Worm (Caenorhabditis elegans): ENCODE results near the gene maa-1.

maa-1 gene

ce11 chrIII:11824088-11824487 lies 1.8 kb upstream of the maa-1 start:
- TF ChIP-seq tbx-2 (tag; optimal IDR thresholded peaks at IDR 0.05), result no peak
- TF ChIP-seq hpl-2 (GFP tag; optimal IDR thresholded peaks at IDR 0.05), result no peak
- no peak for TF ChIP-seq lin-14 (GFP tag; optimal IDR thresholded peaks at IDR 0.05)
- no peak for TF ChIP-seq lin-15B (tag; optimal IDR thresholded peaks at IDR 0.05)
- no peak for TF ChIP-seq ces-1 (GFP tag; optimal IDR thresholded peaks at IDR 0.05)
- no peak for TF ChIP-seq nhr-84 (tag; optimal IDR thresholded peaks at IDR 0.05)
- no peak for TF ChIP-seq F16B12.6 (tag; optimal IDR thresholded peaks at IDR 0.05)
- TF ChIP-seq ztf-11 (tag; optimal IDR thresholded peaks at IDR 0.05), result no peak
- TF ChIP-seq mdl-1 (tag; optimal IDR thresholded peaks at IDR 0.05), result no peak

ce11 chrIII:11823260-11823659 lies 934 bp upstream of the maa-1 start, which contains the start of gene C18D11.3:
Gene C18D11.3 (plus strand): TSS chrIII:11823448.
- TF ChIP-seq nhr-20 (tag; optimal IDR thresholded peaks at IDR 0.05) (peak; percentile 93), lin-39 (tag; optimal IDR thresholded peaks at IDR 0.05) (peak; percentile 44), nhr-76 (tag; optimal IDR thresholded peaks at IDR 0.05) (no peak), swsn-7 (tag; optimal IDR thresholded peaks at IDR 0.05) (peak; percentile 75), lin-15B (tag; optimal IDR thresholded peaks at IDR 0.05) (peak; percentile 83), grh-1 (GFP tag; IDR thresholded peaks at IDR 0.05) (0 out of 2 replicates have a peak, but pooled peaks have one; percentile 16), mef-2 (tag; optimal IDR thresholded peaks at IDR 0.05) (no peak), nhr-19 (GFP tag; conservative IDR thresholded peaks at IDR 0.05) (peak; percentile 79), unc-130 (tag; optimal IDR thresholded peaks at IDR 0.05) (peak; percentile 97), isw-1 (GFP tag; IDR thresholded peaks at IDR 0.05) (peak; percentile 74), fkh-4 (tag; optimal IDR thresholded peaks at IDR 0.05; ENCODE audit: borderline replicate concordance) (no peak), dsc-1 (tag; optimal IDR thresholded peaks at IDR 0.05) (peak; percentile 67), F16B12.6 (tag; optimal IDR thresholded peaks at IDR 0.05) (peak; percentile 100), egl-13 (tag; optimal IDR thresholded peaks at IDR 0.05) (no peak), pax-3 (tag; optimal IDR thresholded peaks at IDR 0.05) (peak; percentile 55), pag-3 (tag; optimal IDR thresholded peaks at IDR 0.05; ENCODE audit: borderline replicate concordance, insufficient read depth) (no peak), aly-2 (tag; optimal IDR thresholded peaks at IDR 0.05) (no peak), lsy-2 (tag; optimal IDR thresholded peaks at IDR 0.05) (peak; percentile 96 to 99), mab-9 (GFP tag; IDR thresholded peaks at IDR 0.05) (0 out of 2 replicates have a peak, but pooled peaks have one; percentile 9), unc-98 (GFP tag; IDR thresholded peaks at IDR 0.05) (peak; percentile 6; the same call in 1 of the 2 replicates), nhr-84 (tag; optimal IDR thresholded peaks at IDR 0.05) (no peak), nhr-28 (tag; optimal IDR thresholded peaks at IDR 0.05) (no peak), ceh-90 (tag; optimal IDR thresholded peaks at IDR 0.05) (no peak), sup-37 (GFP tag; optimal IDR thresholded peaks at IDR 0.05) (no peak), skn-1 (tag; optimal IDR thresholded peaks at IDR 0.05) (peak; percentile 88), efl-1 (optimal IDR thresholded peaks at IDR 0.05) (peak; percentile 84 to 86), efl-1 (GFP tag; optimal IDR thresholded peaks at IDR 0.05 in 1 of 2) (peak; percentile 81 to 97), zip-4 (GFP tag; optimal IDR thresholded peaks at IDR 0.05) (no peak), fos-1 (tag; optimal IDR thresholded peaks at IDR 0.05) (peak; percentile 77), C16A3.4 (tag; optimal IDR thresholded peaks at IDR 0.05) (peak; percentile 94), ces-1 (GFP tag; optimal IDR thresholded peaks at IDR 0.05) (no peak), efl-3 (GFP tag; optimal IDR thresholded peaks at IDR 0.05) (no peak), mdl-1 (tag; optimal IDR thresholded peaks at IDR 0.05) (peak in 1 of 2 experiments; percentile 96), C34B4.2 (tag; optimal IDR thresholded peaks at IDR 0.05) (no peak), rnt-1 (tag; optimal IDR thresholded peaks at IDR 0.05) (peak; percentile 92), ztf-11 (tag; optimal IDR thresholded peaks at IDR 0.05) (peak in 1 of 2 experiments; percentile 22), dpl-1 (GFP tag; optimal IDR thresholded peaks at IDR 0.05) (peak; percentile 74 to 85 (median 84)), sptf-1 (tag; optimal IDR thresholded peaks at IDR 0.05) (no peak), zag-1 (tag; optimal IDR thresholded peaks at IDR 0.05) (no peak), lir-3 (tag; optimal IDR thresholded peaks at IDR 0.05; ENCODE audit: poor library complexity) (no peak), nhr-85 (tag) (peak; percentile 89), ztf-4 (tag; optimal IDR thresholded peaks at IDR 0.05) (peak; percentile 39), nhr-237 (tag; optimal IDR thresholded peaks at IDR 0.05) (peak; percentile 16), sox-4 (tag; optimal IDR thresholded peaks at IDR 0.05) (no peak), ceh-63 (GFP tag; optimal IDR thresholded peaks at IDR 0.05) (no peak), unc-86 (tag; optimal IDR thresholded peaks at IDR 0.05) (peak; percentile 60), jun-1 (tag; optimal IDR thresholded peaks at IDR 0.05) (peak; percentile 52), snpc-4 (tag; optimal IDR thresholded peaks at IDR 0.05) (peak; percentile 88)

Data from whole organism, L1 larva.